Worm (Caenorhabditis elegans): ENCODE results near the gene fbxa-4.

The fbxa-4 gene

DNA sequence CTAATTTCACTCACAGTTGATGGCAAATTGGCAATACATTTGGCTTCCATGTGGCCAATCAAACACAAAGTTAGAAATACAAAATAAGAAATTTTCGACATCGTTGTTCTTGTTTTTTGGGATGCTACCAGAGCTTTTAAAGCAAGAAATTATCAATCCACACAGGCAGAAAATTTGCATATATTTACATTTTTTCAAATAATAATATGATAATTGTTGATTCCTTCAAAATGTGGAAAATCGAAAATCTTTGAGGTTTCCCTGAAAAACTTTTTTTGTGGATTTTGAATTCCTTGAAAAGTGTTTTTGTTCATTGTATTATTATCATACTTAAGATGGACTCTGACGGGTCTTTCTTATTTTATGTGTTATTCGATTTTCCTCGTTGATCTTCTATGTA lies 24.4 kb downstream of the fbxa-4 start, which contains the start of gene F16G10.10:
F16G10.10 (minus strand) TSS at position 101 of the 400 bp plus-strand sequence.
- TF ChIP-seq T22C8.4 (GFP tag; IDR thresholded peaks at IDR 0.05) (no peak), flt-1 (GFP tag; IDR thresholded peaks at IDR 0.05) (no peak), ztf-23 (GFP tag; IDR thresholded peaks at IDR 0.05) (no peak), tab-1 (GFP tag; IDR thresholded peaks at IDR 0.05) (no peak), klf-2 (GFP tag; conservative IDR thresholded peaks at IDR 0.05) (no peak), cog-1 (tag; optimal IDR thresholded peaks at IDR 0.05) (no peak), ztf-29 (GFP tag; IDR thresholded peaks at IDR 0.05) (no peak), med-1 (GFP tag; optimal IDR thresholded peaks at IDR 0.05; ENCODE audit: insufficient read depth) (no peak), ref-1 (GFP tag; conservative IDR thresholded peaks at IDR 0.05) (no peak)

DNA sequence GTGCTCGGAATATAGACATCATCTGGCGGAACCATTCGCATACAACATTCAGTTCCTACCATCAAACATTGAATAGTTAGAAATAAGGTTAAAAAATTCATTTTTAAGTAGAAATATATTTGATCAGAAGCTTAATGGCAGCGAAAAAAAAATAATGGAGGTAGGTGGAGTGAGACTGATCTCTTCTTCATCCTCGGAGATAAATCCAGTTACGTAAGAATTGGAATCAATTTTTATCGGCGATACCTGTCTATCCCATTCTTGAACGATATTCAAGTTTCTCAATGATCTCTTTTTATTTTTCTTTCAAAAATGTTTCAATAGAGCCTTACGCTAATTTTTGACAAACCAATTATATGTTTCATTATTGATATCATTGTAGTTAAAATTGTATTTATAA lies 29.8 kb downstream of the fbxa-4 start, which contains the start of gene F16G10.9:
F16G10.9 (minus strand) TSS at position 101 of the 400 bp plus-strand sequence.
- TF ChIP-seq klf-2 (GFP tag; conservative IDR thresholded peaks at IDR 0.05) (no peak), flt-1 (GFP tag; IDR thresholded peaks at IDR 0.05) (no peak), tab-1 (GFP tag; IDR thresholded peaks at IDR 0.05) (no peak)

DNA sequence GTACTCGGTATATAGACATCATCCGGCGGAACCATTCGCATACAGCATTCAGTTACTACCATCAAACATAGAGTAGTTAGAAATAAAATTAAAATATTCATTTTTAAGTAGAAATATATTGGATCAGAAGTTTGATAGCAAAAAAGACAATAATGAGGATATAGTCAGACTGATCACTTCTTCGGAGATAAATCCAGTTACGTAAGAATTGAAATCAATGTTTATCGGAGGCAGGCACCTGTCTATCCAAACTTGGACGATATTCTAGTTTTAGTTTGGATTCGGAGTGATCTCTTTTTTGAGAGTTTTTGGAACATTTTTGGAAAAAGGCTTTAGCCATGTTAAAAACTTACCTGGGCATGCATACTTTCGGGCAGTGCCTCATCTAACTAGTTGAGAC lies 32.0 kb downstream of the fbxa-4 start, which contains the start of gene F16G10.8:
F16G10.8 (minus strand) TSS at position 101 of the 400 bp plus-strand sequence.
- no peak for TF ChIP-seq ztf-23 (GFP tag; IDR thresholded peaks at IDR 0.05)
- no peak for TF ChIP-seq flt-1 (GFP tag; IDR thresholded peaks at IDR 0.05)
- TF ChIP-seq T22C8.4 (GFP tag; IDR thresholded peaks at IDR 0.05): no peak
- TF ChIP-seq tab-1 (GFP tag; IDR thresholded peaks at IDR 0.05): no peak
- TF ChIP-seq klf-2 (GFP tag; conservative IDR thresholded peaks at IDR 0.05): no peak
- TF ChIP-seq med-1 (GFP tag; optimal IDR thresholded peaks at IDR 0.05; ENCODE audit: insufficient read depth): no peak
- no peak for TF ChIP-seq ztf-29 (GFP tag; IDR thresholded peaks at IDR 0.05)
- no peak for TF ChIP-seq ref-1 (GFP tag; conservative IDR thresholded peaks at IDR 0.05)
- no peak for TF ChIP-seq cog-1 (tag; optimal IDR thresholded peaks at IDR 0.05)

DNA sequence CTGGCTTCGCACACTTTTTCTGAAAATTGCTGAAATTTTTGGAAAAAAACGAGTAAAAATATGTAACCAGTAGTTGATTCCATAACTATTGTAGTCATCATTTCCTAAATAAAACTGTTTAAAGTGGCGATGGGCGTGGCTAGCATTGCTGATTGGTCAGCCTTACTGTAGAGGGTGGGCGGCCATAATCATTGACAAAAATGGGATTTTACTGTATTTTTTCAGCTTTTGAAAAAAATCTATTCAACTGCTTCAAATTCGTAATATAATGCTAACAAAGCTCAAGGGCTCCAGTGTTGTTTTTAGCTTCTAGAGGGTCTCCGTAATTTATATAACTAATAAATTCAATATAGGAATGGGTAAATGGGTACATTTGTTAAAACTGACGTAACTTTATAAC lies 35.2 kb downstream of the fbxa-4 start, which contains the start of gene F16G10.7:
F16G10.7 (minus strand) TSS at position 101 of the 400 bp plus-strand sequence.
- TF ChIP-seq klf-2 (GFP tag; conservative IDR thresholded peaks at IDR 0.05) (no peak), med-1 (GFP tag; optimal IDR thresholded peaks at IDR 0.05; ENCODE audit: insufficient read depth) (no peak), tab-1 (GFP tag; IDR thresholded peaks at IDR 0.05) (no peak), ztf-23 (GFP tag; IDR thresholded peaks at IDR 0.05) (no peak), T22C8.4 (GFP tag; IDR thresholded peaks at IDR 0.05) (no peak), ztf-29 (GFP tag; IDR thresholded peaks at IDR 0.05) (no peak), cog-1 (tag; optimal IDR thresholded peaks at IDR 0.05) (no peak), flt-1 (GFP tag; IDR thresholded peaks at IDR 0.05) (no peak), ref-1 (GFP tag; conservative IDR thresholded peaks at IDR 0.05) (no peak)

ce11 chrII:2379673-2380072 lies 35.7 kb downstream of the fbxa-4 start:
- TF ChIP-seq tab-1 (GFP tag; IDR thresholded peaks at IDR 0.05) (no peak), med-1 (GFP tag; optimal IDR thresholded peaks at IDR 0.05; ENCODE audit: insufficient read depth) (no peak)

- no peak for TF ChIP-seq flt-1 (GFP tag; IDR thresholded peaks at IDR 0.05)
- TF ChIP-seq ztf-29 (GFP tag; IDR thresholded peaks at IDR 0.05): no peak
- TF ChIP-seq tab-1 (GFP tag; IDR thresholded peaks at IDR 0.05): no peak
- no peak for TF ChIP-seq ztf-23 (GFP tag; IDR thresholded peaks at IDR 0.05)
- TF ChIP-seq cog-1 (tag; optimal IDR thresholded peaks at IDR 0.05): no peak
- TF ChIP-seq med-1 (GFP tag; optimal IDR thresholded peaks at IDR 0.05; ENCODE audit: insufficient read depth): no peak
- TF ChIP-seq T22C8.4 (GFP tag; IDR thresholded peaks at IDR 0.05): no peak
- TF ChIP-seq klf-2 (GFP tag; conservative IDR thresholded peaks at IDR 0.05): no peak
- no peak for TF ChIP-seq ref-1 (GFP tag; conservative IDR thresholded peaks at IDR 0.05)
These were observed 36.8 kb downstream of the fbxa-4 start for ce11 chrII:2378465-2379009.

DNA sequence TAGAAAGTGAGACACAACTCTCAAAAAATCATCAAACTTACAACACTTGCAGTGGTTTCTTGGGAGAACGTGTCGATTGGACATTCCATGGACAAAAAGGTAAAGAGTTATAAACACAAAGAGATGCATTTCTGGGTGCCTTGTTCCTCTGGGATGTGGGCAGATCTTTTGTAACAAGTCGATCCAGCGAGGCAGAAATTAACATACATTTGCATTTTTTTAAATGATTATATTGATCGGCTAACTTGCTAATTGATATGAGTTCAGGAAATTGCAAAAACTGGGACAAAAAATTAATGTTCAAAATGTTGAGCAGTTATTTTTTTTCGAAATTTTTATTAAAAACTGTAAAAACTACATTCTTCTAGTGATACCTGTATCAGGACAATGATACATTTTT lies 37.6 kb downstream of the fbxa-4 start, which contains the start of gene F16G10.6:
F16G10.6 (minus strand) TSS at position 101 of the 400 bp plus-strand sequence.
- no peak for TF ChIP-seq ztf-29 (GFP tag; IDR thresholded peaks at IDR 0.05)
- no peak for TF ChIP-seq T22C8.4 (GFP tag; IDR thresholded peaks at IDR 0.05)

ce11 chrII:2374973-2375372 lies 40.4 kb downstream of the fbxa-4 start, which contains the start of gene F16G10.2:
Gene F16G10.2, plus strand, starts transcription at chrII:2375273.
- no peak for TF ChIP-seq ztf-23 (GFP tag; IDR thresholded peaks at IDR 0.05)
- no peak for TF ChIP-seq tab-1 (GFP tag; IDR thresholded peaks at IDR 0.05)
- no peak for TF ChIP-seq flt-1 (GFP tag; IDR thresholded peaks at IDR 0.05)
- TF ChIP-seq ref-1 (GFP tag; conservative IDR thresholded peaks at IDR 0.05): no peak
- no peak for TF ChIP-seq klf-2 (GFP tag; conservative IDR thresholded peaks at IDR 0.05)
- TF ChIP-seq med-1 (GFP tag; optimal IDR thresholded peaks at IDR 0.05; ENCODE audit: insufficient read depth): no peak
- no peak for TF ChIP-seq T22C8.4 (GFP tag; IDR thresholded peaks at IDR 0.05)
- TF ChIP-seq cog-1 (tag; optimal IDR thresholded peaks at IDR 0.05): no peak
- no peak for TF ChIP-seq ztf-29 (GFP tag; IDR thresholded peaks at IDR 0.05)

ce11 chrII:2372090-2372489 lies 43.2 kb downstream of the fbxa-4 start, which contains the start of gene F16G10.3:
Gene F16G10.3, plus strand, starts transcription at chrII:2372390.
- TF ChIP-seq T22C8.4 (GFP tag; IDR thresholded peaks at IDR 0.05) (no peak), flt-1 (GFP tag; IDR thresholded peaks at IDR 0.05) (no peak), ref-1 (GFP tag; conservative IDR thresholded peaks at IDR 0.05) (no peak), klf-2 (GFP tag; conservative IDR thresholded peaks at IDR 0.05) (no peak), tab-1 (GFP tag; IDR thresholded peaks at IDR 0.05) (no peak), ztf-23 (GFP tag; IDR thresholded peaks at IDR 0.05) (no peak), med-1 (GFP tag; optimal IDR thresholded peaks at IDR 0.05; ENCODE audit: insufficient read depth) (no peak), ztf-29 (GFP tag; IDR thresholded peaks at IDR 0.05) (no peak), cog-1 (tag; optimal IDR thresholded peaks at IDR 0.05) (no peak)

DNA sequence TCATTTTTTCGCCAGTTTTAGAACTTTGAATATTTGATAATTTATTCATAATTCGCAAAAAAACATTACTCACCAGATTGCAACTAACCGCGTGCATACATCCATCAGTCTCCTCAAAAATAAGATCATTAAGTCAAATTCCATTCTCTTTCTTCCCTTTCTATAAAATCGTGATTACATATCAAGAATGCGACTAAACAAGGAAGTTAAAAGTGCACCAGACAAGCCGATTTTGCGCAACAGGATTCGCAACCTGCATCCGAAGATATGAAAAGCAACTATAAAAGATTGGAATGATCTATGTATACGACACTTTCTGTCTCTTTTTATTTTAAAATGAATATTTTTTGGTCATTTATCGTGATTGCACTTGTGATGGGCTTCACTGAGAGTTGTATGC lies 46.4 kb downstream of the fbxa-4 start, which contains the start of gene hpo-25:
hpo-25 (plus strand) TSS at position 301 of the 400 bp plus-strand sequence.
- TF ChIP-seq klf-2 (GFP tag; conservative IDR thresholded peaks at IDR 0.05) (no peak), flt-1 (GFP tag; IDR thresholded peaks at IDR 0.05) (no peak), cog-1 (tag; optimal IDR thresholded peaks at IDR 0.05) (no peak), ztf-23 (GFP tag; IDR thresholded peaks at IDR 0.05) (no peak), tab-1 (GFP tag; IDR thresholded peaks at IDR 0.05) (no peak), T22C8.4 (GFP tag; IDR thresholded peaks at IDR 0.05) (no peak)
